Fruit fly (Drosophila melanogaster): ENCODE results near the gene CG5506.
"Not testable (repeated sequence)": the region's sequence is repeated elsewhere in the genome, so short reads cannot be mapped to it uniquely, and the experiment has no call there.

The CG5506 gene

DNA sequence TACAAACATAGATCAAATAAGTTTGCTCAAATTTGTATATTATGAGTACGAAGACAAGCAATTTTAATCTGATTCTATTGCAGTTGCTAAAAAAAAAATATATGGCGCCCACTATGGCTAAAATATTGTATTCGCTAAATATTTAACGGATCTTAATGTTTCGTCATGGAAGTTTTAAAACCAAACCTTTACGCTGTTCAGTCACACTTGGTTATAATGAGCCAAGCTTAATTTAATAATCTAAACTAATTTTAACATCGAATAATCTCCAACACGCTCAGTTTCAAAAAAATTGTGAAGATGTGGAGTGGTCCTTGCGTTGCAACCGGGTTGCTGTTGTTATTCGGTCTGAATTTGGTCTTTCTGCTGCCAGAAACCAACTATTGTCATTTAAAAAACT, 26.0 kb downstream of the CG5506 start, which contains the start of gene CG34002:
Gene CG34002 (plus strand): TSS at position 301 of the 400 bp plus-strand sequence.
- TF ChIP-seq dac, Sox14, Hr39 (GFP tag; optimal IDR thresholded peaks at IDR 0.05): not testable (repeated sequence)

DNA sequence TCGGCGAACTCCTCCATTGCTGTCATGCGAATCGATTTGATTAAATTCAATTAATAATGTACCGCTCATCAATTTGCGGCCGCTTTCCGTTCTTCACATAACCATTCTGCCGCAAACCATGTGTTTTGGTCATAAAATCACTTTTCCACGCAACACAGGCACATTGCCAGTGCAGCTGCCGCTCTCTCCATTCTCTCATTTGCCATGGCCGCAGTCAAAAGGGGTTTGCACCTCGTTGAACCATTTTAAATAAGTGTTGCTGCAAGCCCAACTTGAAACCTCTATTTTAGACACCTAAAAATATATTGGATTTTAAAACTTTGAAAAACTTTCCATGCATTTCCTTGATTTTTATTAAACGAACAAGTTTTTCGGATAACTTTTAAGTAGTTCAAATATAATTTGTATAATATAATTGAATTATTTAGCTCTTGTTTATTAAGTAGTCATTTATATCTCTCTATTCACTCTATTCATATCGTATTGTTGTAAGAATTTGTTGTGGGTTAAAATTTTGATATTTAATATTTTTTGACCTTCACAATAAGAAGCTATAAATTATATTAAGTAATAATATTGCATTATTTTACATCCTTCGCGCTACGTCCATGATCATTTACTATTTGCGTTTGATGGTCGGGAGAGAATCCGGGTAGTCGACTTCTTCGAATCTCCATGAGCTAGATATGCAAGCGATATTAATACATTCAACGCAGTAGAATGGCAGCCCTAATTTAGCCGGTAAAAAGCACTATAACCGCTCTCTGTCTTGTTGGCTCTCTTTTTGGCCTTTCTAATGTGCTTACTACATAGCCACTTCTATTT, 27.3 kb downstream of the CG5506 start, which contains the start of gene CG5535:
Gene CG5535 (minus strand): TSS at position 140 of the 825 bp plus-strand sequence.
- peak; percentile 68 for TF ChIP-seq fkh (GFP tag; optimal IDR thresholded peaks at IDR 0.05)
- no peak for TF ChIP-seq fd85E (GFP tag; optimal IDR thresholded peaks at IDR 0.05)
- TF ChIP-seq Gug (GFP tag; IDR thresholded peaks at IDR 0.05): peak; percentile 35
- TF ChIP-seq CG6163 (GFP tag; IDR thresholded peaks at IDR 0.05): no peak
- TF ChIP-seq Hr39 (GFP tag; optimal IDR thresholded peaks at IDR 0.05): peak; percentile 36
- no peak for TF ChIP-seq Hr38 (GFP tag; optimal IDR thresholded peaks at IDR 0.05)
- peak; percentile 41 for TF ChIP-seq Sox14 (GFP tag; optimal IDR thresholded peaks at IDR 0.05)
- TF ChIP-seq CG11294 (GFP tag; IDR thresholded peaks at IDR 0.05): peak; percentile 26; the same call in 1 of the 2 replicates
- TF ChIP-seq Smox (GFP tag; optimal IDR thresholded peaks at IDR 0.05): no peak
- TF ChIP-seq CG9139 (GFP tag; optimal IDR thresholded peaks at IDR 0.05): peak; percentile 50
- TF ChIP-seq pdm3 (GFP tag; optimal IDR thresholded peaks at IDR 0.05): peak; percentile 64
- TF ChIP-seq dac (GFP tag; optimal IDR thresholded peaks at IDR 0.05): peak; percentile 60
- TF ChIP-seq CG10669 (GFP tag; optimal IDR thresholded peaks at IDR 0.05): peak; percentile 57
- peak; percentile 76 for TF ChIP-seq eg (GFP tag; IDR thresholded peaks at IDR 0.05)
- TF ChIP-seq CG32006 (GFP tag; optimal IDR thresholded peaks at IDR 0.05): peak; percentile 96
- peak; percentile 29 for TF ChIP-seq lz (GFP tag; optimal IDR thresholded peaks at IDR 0.05)
- TF ChIP-seq dsx (GFP tag; optimal IDR thresholded peaks at IDR 0.05; ENCODE audit: poor library complexity, severe bottlenecking): peak; percentile 50
- TF ChIP-seq Eip75B (GFP tag; optimal IDR thresholded peaks at IDR 0.05): peak; percentile 20
- peak; percentile 90 for TF ChIP-seq Eip78C (GFP tag)
- peak; percentile 44 for TF ChIP-seq CG15336 (GFP tag; IDR thresholded peaks at IDR 0.05)
- TF ChIP-seq CG6792 (GFP tag; optimal IDR thresholded peaks at IDR 0.05): peak; percentile 66
- peak; percentile 65 for TF ChIP-seq esn (GFP tag; optimal IDR thresholded peaks at IDR 0.05)
- no peak for TF ChIP-seq svp (GFP tag)
- TF ChIP-seq Ets21C (GFP tag; optimal IDR thresholded peaks at IDR 0.05): no peak
- peak; percentile 12 for TF ChIP-seq CG11902 (GFP tag; optimal IDR thresholded peaks at IDR 0.05)
- TF ChIP-seq spab (GFP tag; optimal IDR thresholded peaks at IDR 0.05): peak; percentile 77
- peak; percentile 37 for TF ChIP-seq CG31627 (GFP tag; optimal IDR thresholded peaks at IDR 0.05)
- peak; percentile 76 for TF ChIP-seq acj6 (GFP tag; optimal IDR thresholded peaks at IDR 0.05)
- TF ChIP-seq CG11762 (GFP tag; optimal IDR thresholded peaks at IDR 0.05; ENCODE audit: insufficient read depth): peak; percentile 47
- no peak for TF ChIP-seq Sox102F (GFP tag; optimal IDR thresholded peaks at IDR 0.05)
- peak; percentile 20 for TF ChIP-seq CG8319 (GFP tag; optimal IDR thresholded peaks at IDR 0.05)
- peak; percentile 32 for TF ChIP-seq topi (GFP tag; optimal IDR thresholded peaks at IDR 0.05)
- TF ChIP-seq Hr4 (GFP tag; optimal IDR thresholded peaks at IDR 0.05): peak; percentile 73
- peak; percentile 48 to 52 for TF ChIP-seq ss (GFP tag; optimal IDR thresholded peaks at IDR 0.05)
- TF ChIP-seq achi (GFP tag; optimal IDR thresholded peaks at IDR 0.05): peak; percentile 78
- peak; percentile 74 for TF ChIP-seq OdsH (GFP tag; optimal IDR thresholded peaks at IDR 0.05)
- peak; percentile 57 for TF ChIP-seq CG8632 (GFP tag; optimal IDR thresholded peaks at IDR 0.05)
- no peak for TF ChIP-seq Met (GFP tag; optimal IDR thresholded peaks at IDR 0.05)
- peak; percentile 75 for TF ChIP-seq CG3032 (tag; optimal IDR thresholded peaks at IDR 0.05)
- peak in 1 of 2 experiments; percentile 98 for TF ChIP-seq salr (GFP tag; optimal IDR thresholded peaks at IDR 0.05)
- peak; percentile 60 for TF ChIP-seq fd59A (GFP tag; optimal IDR thresholded peaks at IDR 0.05)
- peak; percentile 68 for TF ChIP-seq CG3919 (GFP tag; optimal IDR thresholded peaks at IDR 0.05)
- TF ChIP-seq Eip93F (GFP tag; optimal IDR thresholded peaks at IDR 0.05): no peak
- TF ChIP-seq CG6854 (GFP tag; optimal IDR thresholded peaks at IDR 0.05): no peak
- peak; percentile 79 for TF ChIP-seq net (GFP tag; optimal IDR thresholded peaks at IDR 0.05)
- TF ChIP-seq CG10631 (GFP tag; optimal IDR thresholded peaks at IDR 0.05): peak; percentile 83
- peak; percentile 32 for TF ChIP-seq Sox15 (GFP tag; optimal IDR thresholded peaks at IDR 0.05)
- TF ChIP-seq CG8119 (GFP tag; IDR thresholded peaks at IDR 0.05): peak; percentile 77

Data from whole organism, prepupa.